Worm (Caenorhabditis elegans): ENCODE data around the gene gst-8.
A peak's percentile ranks its signal among the peaks of the same experiment; 100 is the strongest.

The gst-8 gene

ce11 chrII:4879629-4880028, 3.9 kb upstream of the gst-8 start, which contains the start of gene gst-6:
Gene gst-6, plus strand, starts transcription at chrII:4879891.
- TF ChIP-seq blmp-1 (tag; optimal IDR thresholded peaks at IDR 0.05) (no peak), egl-13 (tag; optimal IDR thresholded peaks at IDR 0.05) (no peak), elt-2 (tag; optimal IDR thresholded peaks at IDR 0.05) (peak; percentile 63), nhr-47 (tag; optimal IDR thresholded peaks at IDR 0.05) (no peak), unc-62 (GFP tag; optimal IDR thresholded peaks at IDR 0.05) (no peak)

ce11 chrII:4881727-4882126, 1.8 kb upstream of the gst-8 start, which contains the start of gene gst-7:
Gene gst-7, plus strand, starts transcription at chrII:4882062.
- TF ChIP-seq mdl-1 (tag; optimal IDR thresholded peaks at IDR 0.05) (peak in 1 of 2 experiments; percentile 29), nhr-71 (tag; optimal IDR thresholded peaks at IDR 0.05) (peak; percentile 48), elt-3 (tag; optimal IDR thresholded peaks at IDR 0.05) (peak in 2 of 6 experiments; percentile 9 to 17), lsy-2 (tag; optimal IDR thresholded peaks at IDR 0.05) (no peak), unc-98 (GFP tag; IDR thresholded peaks at IDR 0.05) (no peak), nhr-20 (tag; optimal IDR thresholded peaks at IDR 0.05) (peak; percentile 90), elt-2 (tag; optimal IDR thresholded peaks at IDR 0.05) (peak; percentile 87), efl-1 (optimal IDR thresholded peaks at IDR 0.05) (peak; percentile 3), efl-1 (GFP tag; optimal IDR thresholded peaks at IDR 0.05 in 1 of 2) (peak in 1 of 2 experiments; percentile 77), sup-37 (GFP tag; optimal IDR thresholded peaks at IDR 0.05) (no peak), snu-23 (GFP tag; optimal IDR thresholded peaks at IDR 0.05) (peak; percentile 44), nhr-19 (GFP tag; conservative IDR thresholded peaks at IDR 0.05) (0 out of 2 replicates have a peak, but pooled peaks have one; percentile 8), lin-35 (GFP tag; optimal IDR thresholded peaks at IDR 0.05) (peak in 1 of 2 experiments; percentile 68), nhr-90 (tag; optimal IDR thresholded peaks at IDR 0.05; ENCODE audit: poor library complexity) (peak; percentile 19), F16B12.6 (tag; optimal IDR thresholded peaks at IDR 0.05) (no peak), ceh-90 (tag; optimal IDR thresholded peaks at IDR 0.05) (no peak), dpl-1 (GFP tag; optimal IDR thresholded peaks at IDR 0.05) (peak in 1 of 3 experiments; percentile 15), nhr-85 (tag) (peak; percentile 69), tbx-2 (tag; optimal IDR thresholded peaks at IDR 0.05) (peak; percentile 40), Y116A8C.19 (tag; optimal IDR thresholded peaks at IDR 0.05; ENCODE audit: borderline replicate concordance) (no peak), skn-1 (tag; optimal IDR thresholded peaks at IDR 0.05) (peak; percentile 98), lin-14 (GFP tag; optimal IDR thresholded peaks at IDR 0.05) (peak; percentile 65), mab-9 (GFP tag; IDR thresholded peaks at IDR 0.05) (no peak)

DNA sequence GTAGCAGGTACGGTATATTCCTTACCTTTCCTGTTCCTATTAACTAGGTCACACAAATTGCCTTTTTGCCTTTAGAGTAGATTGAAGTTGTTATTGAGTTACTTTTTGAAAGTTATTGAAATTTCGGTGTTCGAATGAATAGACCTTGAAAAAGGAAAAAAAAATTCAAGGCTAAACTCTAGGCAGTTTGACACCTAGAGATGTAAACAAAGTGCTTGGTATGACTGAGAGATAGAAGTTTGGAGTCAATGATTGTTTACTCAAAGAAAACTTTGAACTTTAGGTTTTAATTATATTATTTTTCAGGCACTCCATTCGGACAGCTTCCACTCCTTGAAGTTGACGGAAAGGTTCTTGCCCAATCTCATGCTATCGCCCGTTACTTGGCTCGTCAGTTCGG, 1.0 kb upstream of the gst-8 start:
- TF ChIP-seq nhr-20 (tag; optimal IDR thresholded peaks at IDR 0.05): peak; percentile 39
- no peak for TF ChIP-seq irx-1 (tag; optimal IDR thresholded peaks at IDR 0.05)
- TF ChIP-seq Y116A8C.19 (tag; optimal IDR thresholded peaks at IDR 0.05; ENCODE audit: borderline replicate concordance): no peak

DNA sequence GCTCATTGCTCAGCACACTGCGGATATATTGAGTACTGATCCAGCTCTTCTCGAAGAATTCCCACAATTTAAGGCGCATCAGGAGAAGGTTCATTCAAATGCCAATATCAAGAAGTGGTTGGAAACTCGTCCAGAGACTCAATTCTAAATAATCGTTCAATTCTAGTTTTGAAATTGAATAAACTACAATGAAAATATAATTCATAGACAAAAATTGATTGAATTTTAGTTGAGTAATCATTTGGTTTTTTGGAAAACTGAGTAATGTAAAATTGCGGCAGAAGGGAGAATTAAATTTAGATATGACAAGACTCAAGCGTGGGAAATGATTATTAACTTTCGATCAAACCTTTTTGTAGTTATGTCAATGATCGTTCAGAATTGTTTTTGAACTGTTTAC, 891 bp downstream of the gst-8 start:
- TF ChIP-seq nhr-237 (tag; optimal IDR thresholded peaks at IDR 0.05) (no peak), efl-1 (optimal IDR thresholded peaks at IDR 0.05) (no peak), efl-1 (GFP tag; optimal IDR thresholded peaks at IDR 0.05 in 1 of 2) (peak in 1 of 2 experiments; percentile 52)

DNA sequence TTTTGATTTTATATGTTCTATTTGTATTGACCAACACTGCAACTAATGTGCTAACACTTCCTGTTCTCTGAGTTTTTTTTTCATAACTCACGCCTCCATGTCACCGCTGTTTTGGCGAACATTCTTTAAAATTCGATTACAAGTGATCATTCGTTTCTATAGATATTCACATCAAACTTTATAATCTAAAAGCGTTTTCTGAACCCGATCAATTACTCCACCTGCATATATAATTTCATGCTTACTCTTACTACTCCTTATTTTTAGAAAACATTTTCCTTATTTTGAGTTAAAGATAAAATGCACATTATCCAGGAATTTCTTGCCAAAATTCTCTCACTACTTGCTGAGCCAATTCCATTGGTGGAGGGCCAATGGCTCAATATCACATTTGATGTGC, 2.5 kb downstream of the gst-8 start, which contains the start of gene R05F9.7:
R05F9.7 (plus strand) TSS at position 301 of the 400 bp plus-strand sequence.
- TF ChIP-seq lin-14 (GFP tag; optimal IDR thresholded peaks at IDR 0.05): no peak
- no peak for TF ChIP-seq sptf-1 (tag; optimal IDR thresholded peaks at IDR 0.05)
- no peak for TF ChIP-seq nhr-11 (tag; optimal IDR thresholded peaks at IDR 0.05)
- TF ChIP-seq unc-86 (tag; optimal IDR thresholded peaks at IDR 0.05): no peak
- TF ChIP-seq mab-9 (GFP tag; IDR thresholded peaks at IDR 0.05): no peak
- no peak for TF ChIP-seq lin-39 (tag; optimal IDR thresholded peaks at IDR 0.05)
- TF ChIP-seq blmp-1 (tag; optimal IDR thresholded peaks at IDR 0.05): no peak
- no peak for TF ChIP-seq unc-30 (tag; optimal IDR thresholded peaks at IDR 0.05)
- TF ChIP-seq egl-13 (tag; optimal IDR thresholded peaks at IDR 0.05): no peak

Data from whole organism, L1 larva.